Fruit fly (Drosophila melanogaster): Measurements from ENCODE around the gene CG3987.

CG3987 gene

DNA sequence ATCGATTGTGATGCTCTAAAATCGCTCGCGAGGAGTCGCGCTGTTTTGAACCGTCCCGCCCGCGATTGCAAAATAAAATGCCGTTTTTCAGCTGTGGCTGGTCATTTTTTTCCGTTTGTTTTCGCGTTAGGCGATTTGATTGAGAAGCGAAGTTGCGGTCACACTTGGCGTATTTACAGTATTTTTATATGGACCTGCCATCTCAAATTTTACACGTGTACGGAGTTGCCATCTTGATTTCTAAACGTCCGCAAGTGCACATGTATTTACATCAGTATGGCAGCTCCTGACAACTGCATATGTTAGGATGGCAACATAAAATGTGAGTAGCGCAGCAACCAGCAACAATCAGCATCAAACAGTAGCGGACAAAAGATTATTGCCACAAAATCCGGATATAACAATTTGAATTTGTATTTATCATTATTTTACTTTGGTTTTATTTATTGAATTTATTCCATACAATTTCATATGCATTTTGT lies 44.2 kb upstream of the CG3987 start, which contains the start of gene CG6966 (continued):
- TF ChIP-seq CG1832 (GFP tag; optimal IDR thresholded peaks at IDR 0.05) (no peak), CG14441 (GFP tag; IDR thresholded peaks at IDR 0.05) (no peak), crc (GFP tag; optimal IDR thresholded peaks at IDR 0.05) (peak; percentile 93), ems (GFP tag; optimal IDR thresholded peaks at IDR 0.05) (peak; percentile 96), caup (GFP tag; optimal IDR thresholded peaks at IDR 0.05; ENCODE audit: severe bottlenecking) (peak; percentile 98), Six4 (GFP tag; optimal IDR thresholded peaks at IDR 0.05) (peak; percentile 89), Myb (GFP tag; optimal IDR thresholded peaks at IDR 0.05) (peak; percentile 95), CG17612 (GFP tag; IDR thresholded peaks at IDR 0.05) (no peak), Antp (GFP tag; optimal IDR thresholded peaks at IDR 0.05) (peak; percentile 95), zen2 (GFP tag; IDR thresholded peaks at IDR 0.05; ENCODE audit: partially characterized antibody) (no peak), Elba2 (GFP tag; optimal IDR thresholded peaks at IDR 0.05) (peak; percentile 85), CG15696 (tag; optimal IDR thresholded peaks at IDR 0.05) (peak; percentile 78), D19B (GFP tag; optimal IDR thresholded peaks at IDR 0.05) (peak; percentile 80), Spps (tag; optimal IDR thresholded peaks at IDR 0.05) (peak; percentile 73), Awh (GFP tag; IDR thresholded peaks at IDR 0.05) (no peak), CG8388 (GFP tag; optimal IDR thresholded peaks at IDR 0.05) (peak; percentile 88), CG10654 (GFP tag; optimal IDR thresholded peaks at IDR 0.05) (peak; percentile 96), Doc3 (GFP tag; IDR thresholded peaks at IDR 0.05; ENCODE audit: partially characterized antibody) (no peak), CG1647 (GFP tag; optimal IDR thresholded peaks at IDR 0.05) (peak; percentile 96), shn (GFP tag; optimal IDR thresholded peaks at IDR 0.05) (peak; percentile 98), CG10959 (GFP tag; IDR thresholded peaks at IDR 0.05) (no peak), CG8281 (tag; optimal IDR thresholded peaks at IDR 0.05) (peak; percentile 64), HLH54F (GFP tag; optimal IDR thresholded peaks at IDR 0.05) (peak; percentile 97), mirr (GFP tag; optimal IDR thresholded peaks at IDR 0.05) (peak; percentile 98), tna (GFP tag; IDR thresholded peaks at IDR 0.05; ENCODE audit: partially characterized antibody) (no peak), gsb-n (tag; optimal IDR thresholded peaks at IDR 0.05) (peak; percentile 91), CG17328 (GFP tag; IDR thresholded peaks at IDR 0.05) (no peak), CG6791 (GFP tag; IDR thresholded peaks at IDR 0.05; ENCODE audit: partially characterized antibody) (no peak), CG17802 (tag; optimal IDR thresholded peaks at IDR 0.05) (peak; percentile 85), HLH4C (GFP tag; IDR thresholded peaks at IDR 0.05; ENCODE audit: partially characterized antibody) (no peak), CG15601 (tag; optimal IDR thresholded peaks at IDR 0.05) (peak; percentile 94), CG14014 (GFP tag; IDR thresholded peaks at IDR 0.05) (no peak), HLHmδ (GFP tag; optimal IDR thresholded peaks at IDR 0.05) (peak; percentile 91), CG3726 (GFP tag; IDR thresholded peaks at IDR 0.05) (no peak), HLH3B (GFP tag; IDR thresholded peaks at IDR 0.05) (no peak), al (GFP tag; IDR thresholded peaks at IDR 0.05) (no peak), gce (GFP tag; IDR thresholded peaks at IDR 0.05) (no peak), CG9215 (GFP tag; IDR thresholded peaks at IDR 0.05) (no peak), CG10366 (GFP tag; IDR thresholded peaks at IDR 0.05) (no peak), Ssrp (tag; optimal IDR thresholded peaks at IDR 0.05) (peak; percentile 87), ewg (GFP tag; optimal IDR thresholded peaks at IDR 0.05) (peak; percentile 91), CG1529 (GFP tag; optimal IDR thresholded peaks at IDR 0.05) (peak; percentile 90), CG6765 (GFP tag; optimal IDR thresholded peaks at IDR 0.05) (peak; percentile 93), CG17568 (GFP tag; optimal IDR thresholded peaks at IDR 0.05) (peak; percentile 95), Lim3 (GFP tag; IDR thresholded peaks at IDR 0.05) (no peak), trem (tag; optimal IDR thresholded peaks at IDR 0.05) (peak; percentile 98), CG17829 (tag; optimal IDR thresholded peaks at IDR 0.05) (peak; percentile 92), Hr3 (GFP tag; optimal IDR thresholded peaks at IDR 0.05) (peak; percentile 93), slbo (GFP tag; IDR thresholded peaks at IDR 0.05) (no peak), CG6813 (GFP tag; optimal IDR thresholded peaks at IDR 0.05) (peak; percentile 95), Asciz (GFP tag; optimal IDR thresholded peaks at IDR 0.05) (peak; percentile 87)

Data from whole organism, embryonic.